Worm (Caenorhabditis elegans) whole organism, late embryonic: ENCODE results near the gene fbxa-4.

Experiments used
- ama-1 ChIP-seq: fragments of 150-350 bp; optimal IDR thresholded peaks from 2 replicates; lab custom pipeline; 2014
- ceh-24 ChIP-seq: sonication (generic microtip); optimal IDR thresholded peaks from 2 replicates; lab custom pipeline; 2016; ENCODE audit warnings: mild to moderate bottlenecking, missing genetic modification characterization, missing compliant biosample characterization
- ceh-31 ChIP-seq: sonication (generic microtip); optimal IDR thresholded peaks from 2 replicates; lab custom pipeline; 2016; ENCODE audit warnings: missing genetic modification characterization, missing compliant biosample characterization
- ceh-48 ChIP-seq: sonication (generic microtip); optimal IDR thresholded peaks from 2 replicates; lab custom pipeline; 2016; ENCODE audit warnings: missing genetic modification characterization, inconsistent platforms, missing compliant biosample characterization
- dve-1 ChIP-seq: sonication (generic microtip); optimal IDR thresholded peaks from 2 replicates; lab custom pipeline; 2017; ENCODE audit warnings: antibody characterized with exemption, mild to moderate bottlenecking, missing genetic modification characterization, missing compliant biosample characterization
- hlh-30 ChIP-seq: sonication (generic microtip); optimal IDR thresholded peaks from 2 replicates; lab custom pipeline; 2017; ENCODE audit warnings: antibody characterized with exemption, missing genetic modification characterization, missing compliant biosample characterization; ENCODE audit not compliant: insufficient read depth
- hlh-8 ChIP-seq: sonication (generic microtip); optimal IDR thresholded peaks from 2 replicates; lab custom pipeline; 2016; ENCODE audit warnings: missing genotype, missing genetic modification characterization, missing compliant biosample characterization
- nhr-11 ChIP-seq: fragments of 150-350 bp; optimal IDR thresholded peaks from 2 replicates; lab custom pipeline; 2014; ENCODE audit warnings: missing biosample characterization, missing genetic modification characterization
- nhr-232 ChIP-seq: sonication (generic microtip); optimal IDR thresholded peaks from 2 replicates; lab custom pipeline; 2016; ENCODE audit warnings: missing genetic modification characterization, missing compliant biosample characterization
- npax-4 ChIP-seq: sonication (generic microtip); optimal IDR thresholded peaks from 2 replicates; lab custom pipeline; 2016; ENCODE audit warnings: missing genetic modification characterization, missing compliant biosample characterization
- pag-3 ChIP-seq: sonication (generic microtip); optimal IDR thresholded peaks from 2 replicates; lab custom pipeline; 2016; ENCODE audit warnings: missing compliant biosample characterization, missing genetic modification characterization, borderline replicate concordance
- rnt-1 ChIP-seq: sonication (generic microtip); optimal IDR thresholded peaks from 2 replicates; lab custom pipeline; 2016; ENCODE audit warnings: missing genetic modification characterization, missing compliant biosample characterization
- sox-4 ChIP-seq: sonication (generic microtip); optimal IDR thresholded peaks from 2 replicates; lab custom pipeline; 2017; ENCODE audit warnings: mild to moderate bottlenecking, missing genetic modification characterization, inconsistent platforms, missing compliant biosample characterization

- TF ChIP-seq nhr-11 = no peak
- TF ChIP-seq ama-1 = no peak
- no peak for TF ChIP-seq ceh-48 (tag; lab: Kevin White, UChicago)
- TF ChIP-seq dve-1 = no peak
- TF ChIP-seq rnt-1 (tag; lab: Kevin White, UChicago) = no peak
- TF ChIP-seq pag-3 (tag; lab: Kevin White, UChicago) = no peak
- no peak for TF ChIP-seq ceh-24 (tag; lab: Kevin White, UChicago)
- no peak for TF ChIP-seq hlh-30 (tag; lab: Kevin White, UChicago)
- no peak for TF ChIP-seq hlh-8
- no peak for TF ChIP-seq sox-4 (tag; lab: Kevin White, UChicago)
- TF ChIP-seq nhr-232 = no peak
- TF ChIP-seq npax-4 = no peak
- no peak for TF ChIP-seq ceh-31 (tag; lab: Kevin White, UChicago)
These were observed 29.8 kb downstream of the fbxa-4 start, which contains the start of gene F16G10.9 for ce11 chrII:2385495-2385894.
